Worm (Caenorhabditis elegans): ENCODE measurements around the gene srd-63.

DNA sequence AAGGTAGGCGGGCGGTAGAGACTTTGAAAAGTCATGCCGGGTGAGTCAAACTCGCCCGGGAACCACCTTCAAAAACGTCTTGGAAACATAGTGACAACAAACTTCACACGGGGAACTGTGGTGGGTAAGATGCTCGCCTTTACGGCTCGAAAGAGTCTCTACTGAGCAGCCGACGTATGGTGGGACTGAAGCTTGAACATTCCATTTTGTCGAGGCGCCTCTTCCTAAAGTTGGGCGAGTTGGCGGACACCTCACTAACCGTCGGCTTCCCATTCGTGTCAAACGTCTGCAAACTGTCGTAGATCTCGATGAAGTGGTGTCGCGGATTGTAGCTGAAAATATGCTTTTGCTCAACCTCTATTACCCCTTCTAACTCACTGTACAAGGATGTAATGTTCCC is 10.7 kb downstream of the srd-63 start:
- TF ChIP-seq lag-1 (GFP tag; IDR thresholded peaks at IDR 0.05) (no peak), unc-62 (GFP tag; optimal IDR thresholded peaks at IDR 0.05) (no peak), pbrm-1 (GFP tag; IDR thresholded peaks at IDR 0.05) (no peak), dpl-1 (GFP tag; optimal IDR thresholded peaks at IDR 0.05) (no peak), tbx-9 (tag; optimal IDR thresholded peaks at IDR 0.05; ENCODE audit: borderline replicate concordance) (no peak), egrh-3 (GFP tag; IDR thresholded peaks at IDR 0.05) (no peak), ceh-79 (tag; optimal IDR thresholded peaks at IDR 0.05) (no peak), him-1 (tag; optimal IDR thresholded peaks at IDR 0.05) (no peak), efl-1 (GFP tag; optimal IDR thresholded peaks at IDR 0.05) (no peak), fkh-3 (tag; optimal IDR thresholded peaks at IDR 0.05) (no peak), lin-40 (tag; optimal IDR thresholded peaks at IDR 0.05) (no peak), mel-28 (tag; optimal IDR thresholded peaks at IDR 0.05; ENCODE audit: borderline replicate concordance) (no peak), snpc-4 (GFP tag; optimal IDR thresholded peaks at IDR 0.05) (no peak), snpc-4 (tag; optimal IDR thresholded peaks at IDR 0.05) (no peak), nfya-1 (tag; optimal IDR thresholded peaks at IDR 0.05; ENCODE audit: borderline replicate concordance, insufficient read depth) (no peak)
